Worm (Caenorhabditis elegans): Measurements from ENCODE around the gene R03H10.1.

DNA sequence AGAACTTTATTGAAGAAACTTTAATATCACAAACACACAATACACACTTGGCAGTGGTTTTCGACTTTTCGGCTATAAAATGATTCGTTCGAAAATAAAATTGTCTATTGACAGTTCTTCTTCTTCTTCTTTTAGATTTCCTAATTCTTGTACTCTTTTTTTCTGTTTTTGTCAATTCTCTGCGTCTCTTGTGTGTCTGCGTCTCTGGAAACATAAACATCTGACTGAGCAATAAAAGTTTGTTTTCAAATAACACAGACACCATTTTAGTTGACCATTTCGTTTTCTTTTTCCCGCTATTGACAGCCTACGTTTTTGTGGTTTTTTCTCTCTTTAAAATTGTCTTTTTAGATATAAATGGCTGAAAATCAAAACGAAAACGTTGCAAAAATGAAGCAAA, at the start of gene R03H10.1:
- TF ChIP-seq nhr-25 (tag; optimal IDR thresholded peaks at IDR 0.05) (no peak), snpc-4 (tag; optimal IDR thresholded peaks at IDR 0.05) (no peak)

Measured in whole organism, L2 larva.